Fruit fly (Drosophila melanogaster): ENCODE data around the gene Ostgamma.
A peak's percentile ranks its signal among the peaks of the same experiment; 100 is the strongest.

Gene Ostgamma

DNA sequence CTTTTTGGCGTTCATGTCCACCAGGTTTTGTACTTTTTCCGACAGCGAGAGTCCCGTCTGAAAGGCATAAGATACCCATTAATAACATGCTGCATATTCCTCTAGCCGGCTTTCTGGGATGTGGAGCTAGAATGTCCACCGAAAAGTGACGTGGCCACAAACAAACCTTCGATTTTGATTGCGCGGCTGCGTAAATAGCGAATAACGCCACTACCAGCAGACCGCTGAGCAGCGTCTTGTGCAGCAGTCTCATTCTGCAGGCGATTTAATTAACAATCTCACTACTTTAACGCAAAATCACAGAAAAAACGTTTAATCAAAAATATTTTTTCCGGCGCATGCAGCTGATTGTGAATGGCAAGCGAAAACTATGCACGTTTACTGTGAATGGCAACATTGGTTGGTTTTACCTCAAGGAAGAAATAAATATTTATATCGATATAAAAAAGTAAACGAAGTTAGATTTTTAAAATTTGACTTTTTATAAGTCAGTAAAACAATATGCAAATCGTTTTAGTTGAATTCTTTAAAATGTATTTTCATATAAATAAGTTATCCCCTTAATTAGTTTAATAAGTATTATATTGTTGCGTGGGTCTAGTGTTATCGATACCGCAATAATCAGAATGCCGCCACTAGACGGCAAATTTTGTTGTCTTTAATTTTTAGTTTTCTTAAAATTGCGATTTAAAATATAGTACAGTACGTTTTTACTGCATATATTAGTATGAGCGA is at the start of gene Ostgamma, which contains the start of gene Mettl14:
Gene Ostgamma, minus strand, starts transcription at position 376 of the 735 bp plus-strand sequence.
Gene Mettl14, plus strand, starts transcription at position 611 of the 735 bp plus-strand sequence.
- TF ChIP-seq CG11617 (GFP tag; optimal IDR thresholded peaks at IDR 0.05): peak; percentile 20
- no peak for TF ChIP-seq cnc (optimal IDR thresholded peaks at IDR 0.05)
- TF ChIP-seq bab1 (GFP tag; optimal IDR thresholded peaks at IDR 0.05): peak; percentile 41
- TF ChIP-seq tj (GFP tag; optimal IDR thresholded peaks at IDR 0.05): no peak
- TF ChIP-seq CG7045 (GFP tag; optimal IDR thresholded peaks at IDR 0.05): no peak
- no peak for TF ChIP-seq Clk (GFP tag; optimal IDR thresholded peaks at IDR 0.05)
- no peak for TF ChIP-seq CG1620 (GFP tag; optimal IDR thresholded peaks at IDR 0.05)
- peak; percentile 39 for TF ChIP-seq CG7101 (tag; optimal IDR thresholded peaks at IDR 0.05)
- no peak for TF ChIP-seq kay (GFP tag; ENCODE audit: borderline replicate concordance)
- TF ChIP-seq Hr96 (GFP tag; optimal IDR thresholded peaks at IDR 0.05): no peak
- TF ChIP-seq CG14711 (tag; optimal IDR thresholded peaks at IDR 0.05): peak; percentile 64
- no peak for TF ChIP-seq CG12768 (GFP tag; optimal IDR thresholded peaks at IDR 0.05)
- TF ChIP-seq ovo (GFP tag; optimal IDR thresholded peaks at IDR 0.05): no peak
- TF ChIP-seq pad (GFP tag; optimal IDR thresholded peaks at IDR 0.05): no peak
- TF ChIP-seq toe (GFP tag; optimal IDR thresholded peaks at IDR 0.05): no peak
- TF ChIP-seq CG5204 (GFP tag; optimal IDR thresholded peaks at IDR 0.05): no peak
- no peak for TF ChIP-seq Crg-1 (GFP tag; optimal IDR thresholded peaks at IDR 0.05)
- peak; percentile 40 for TF ChIP-seq Mnt (GFP tag; optimal IDR thresholded peaks at IDR 0.05)
- TF ChIP-seq CG33017 (tag; optimal IDR thresholded peaks at IDR 0.05): no peak
- no peak for TF ChIP-seq cic (GFP tag; optimal IDR thresholded peaks at IDR 0.05)

DNA sequence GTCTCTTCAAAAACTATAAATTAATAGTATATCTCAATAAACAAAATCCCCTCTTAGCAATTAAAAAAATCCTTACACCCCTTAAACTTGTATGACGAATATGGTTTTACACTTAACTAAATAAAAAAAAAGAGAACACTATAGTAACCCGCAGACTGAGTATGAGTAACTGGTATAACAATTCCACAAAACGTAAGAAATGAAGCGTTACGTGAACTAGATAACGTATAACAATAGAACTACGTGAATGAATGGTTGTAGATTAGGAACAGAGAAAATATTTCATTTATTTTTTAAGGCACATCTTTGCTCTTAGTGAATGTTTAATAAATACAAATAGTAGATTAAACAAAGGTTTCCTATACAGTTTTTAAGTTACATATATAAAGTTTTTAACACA is 47.4 kb upstream of the Ostgamma start:
- TF ChIP-seq bab1 (GFP tag; optimal IDR thresholded peaks at IDR 0.05) (no peak), kay (GFP tag; ENCODE audit: borderline replicate concordance) (peak; percentile 38)

DNA sequence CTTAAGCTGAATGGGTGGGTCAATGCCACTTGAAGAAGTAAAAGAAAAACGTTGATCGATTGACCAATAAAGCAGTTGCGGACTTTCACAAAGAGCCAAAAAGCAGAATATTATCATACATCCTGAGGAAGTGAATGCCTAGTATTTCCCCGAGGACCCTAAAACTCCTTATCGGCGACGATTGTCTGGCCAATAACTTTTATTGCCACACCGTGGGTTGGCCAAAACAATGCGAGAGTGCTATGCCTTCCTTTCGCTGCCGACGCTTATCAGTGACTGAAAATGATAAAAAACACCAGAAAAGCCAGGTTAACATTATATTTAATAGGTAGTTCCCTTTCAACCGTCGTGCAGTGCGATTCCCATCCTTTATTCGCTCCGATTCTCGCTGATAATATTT is 43.9 kb upstream of the Ostgamma start, which contains the start of gene Mur29B:
Gene Mur29B, plus strand, starts transcription at position 324 of the 400 bp plus-strand sequence.
- TF ChIP-seq kay (GFP tag; ENCODE audit: borderline replicate concordance) (peak; percentile 65), CG11617 (GFP tag; optimal IDR thresholded peaks at IDR 0.05) (no peak)

dm6 chr2L:8351333-8351732 is 43.3 kb upstream of the Ostgamma start:
- TF ChIP-seq CG14711 (tag; optimal IDR thresholded peaks at IDR 0.05) (no peak), toe (GFP tag; optimal IDR thresholded peaks at IDR 0.05) (no peak), cnc (optimal IDR thresholded peaks at IDR 0.05) (no peak), ovo (GFP tag; optimal IDR thresholded peaks at IDR 0.05) (no peak), Crg-1 (GFP tag; optimal IDR thresholded peaks at IDR 0.05) (no peak), CG12768 (GFP tag; optimal IDR thresholded peaks at IDR 0.05) (no peak), CG5204 (GFP tag; optimal IDR thresholded peaks at IDR 0.05) (no peak), Clk (GFP tag; optimal IDR thresholded peaks at IDR 0.05) (no peak), kay (GFP tag; ENCODE audit: borderline replicate concordance) (no peak), cic (GFP tag; optimal IDR thresholded peaks at IDR 0.05) (no peak)

dm6 chr2L:8350560-8351171 is 42.7 kb upstream of the Ostgamma start:
- peak; percentile 56 for TF ChIP-seq kay (GFP tag; ENCODE audit: borderline replicate concordance)
- TF ChIP-seq CG5204 (GFP tag; optimal IDR thresholded peaks at IDR 0.05): no peak

- TF ChIP-seq pad (GFP tag; optimal IDR thresholded peaks at IDR 0.05) (no peak), cic (GFP tag; optimal IDR thresholded peaks at IDR 0.05) (no peak), CG14711 (tag; optimal IDR thresholded peaks at IDR 0.05) (no peak), CG12768 (GFP tag; optimal IDR thresholded peaks at IDR 0.05) (no peak), CG1620 (GFP tag; optimal IDR thresholded peaks at IDR 0.05) (no peak)
Measured at dm6 chr2L:8346260-8346659, 38.3 kb upstream of the Ostgamma start, which contains the start of gene CG7778. Gene CG7778 (plus strand): TSS chr2L:8346620.

dm6 chr2L:8344536-8344935 is 36.5 kb upstream of the Ostgamma start:
- TF ChIP-seq kay (GFP tag; ENCODE audit: borderline replicate concordance): no peak
- peak; percentile 71 for TF ChIP-seq cic (GFP tag; optimal IDR thresholded peaks at IDR 0.05)

dm6 chr2L:8342395-8342794 is 34.4 kb upstream of the Ostgamma start, which contains the start of gene CG14273:
Gene CG14273 (plus strand): TSS chr2L:8342695.
- no peak for TF ChIP-seq bab1 (GFP tag; optimal IDR thresholded peaks at IDR 0.05)
- TF ChIP-seq CG5204 (GFP tag; optimal IDR thresholded peaks at IDR 0.05): no peak
- no peak for TF ChIP-seq CG14711 (tag; optimal IDR thresholded peaks at IDR 0.05)
- TF ChIP-seq tj (GFP tag; optimal IDR thresholded peaks at IDR 0.05): no peak
- no peak for TF ChIP-seq Crg-1 (GFP tag; optimal IDR thresholded peaks at IDR 0.05)
- TF ChIP-seq toe (GFP tag; optimal IDR thresholded peaks at IDR 0.05): no peak
- TF ChIP-seq pad (GFP tag; optimal IDR thresholded peaks at IDR 0.05): no peak
- no peak for TF ChIP-seq cnc (optimal IDR thresholded peaks at IDR 0.05)
- no peak for TF ChIP-seq cic (GFP tag; optimal IDR thresholded peaks at IDR 0.05)
- no peak for TF ChIP-seq CG7101 (tag; optimal IDR thresholded peaks at IDR 0.05)
- TF ChIP-seq Hr96 (GFP tag; optimal IDR thresholded peaks at IDR 0.05): no peak
- no peak for TF ChIP-seq CG12768 (GFP tag; optimal IDR thresholded peaks at IDR 0.05)
- TF ChIP-seq CG7045 (GFP tag; optimal IDR thresholded peaks at IDR 0.05): no peak
- no peak for TF ChIP-seq kay (GFP tag; ENCODE audit: borderline replicate concordance)
- no peak for TF ChIP-seq ovo (GFP tag; optimal IDR thresholded peaks at IDR 0.05)
